Worm (Caenorhabditis elegans) whole organism, L4 larva: ENCODE measurements around the gene R05F9.11.

Experiments used
- F26F4.8 ChIP-seq: fragments of 200-800 bp; sonication (Bioruptor generic); conservative IDR thresholded peaks from 2 replicates; pipeline ENCODE4 v1.3.6; 2022; ENCODE audit warnings: missing genetic modification characterization, missing compliant biosample characterization
- T20F7.1 ChIP-seq: fragments of 200-800 bp; sonication (Bioruptor generic); optimal IDR thresholded peaks from 2 replicates; lab custom pipeline; 2018; ENCODE audit warnings: mild to moderate bottlenecking, missing genetic modification characterization, missing compliant biosample characterization
- Y75B8A.6 ChIP-seq: fragments of 200-800 bp; sonication (Bioruptor generic); IDR thresholded peaks from 2 replicates; pipeline ENCODE4 v1.3.6; 2022; ENCODE audit warnings: missing genetic modification reagents, missing genetic modification characterization, missing compliant biosample characterization
- aha-1 ChIP-seq: fragments of 150-350 bp; peaks from one replicate; lab custom pipeline; 2014; ENCODE audit warnings: missing biosample characterization, missing genetic modification characterization
- attf-4 ChIP-seq: sonication (generic microtip); optimal IDR thresholded peaks from 3 replicates; lab custom pipeline; 2017; ENCODE audit warnings: missing biosample characterization, missing genetic modification characterization
- ceh-82 ChIP-seq: sonication (generic microtip); optimal IDR thresholded peaks from 2 replicates; lab custom pipeline; 2017; ENCODE audit warnings: missing biosample characterization, missing genetic modification characterization
- daf-12 ChIP-seq: fragments of 150-350 bp; optimal IDR thresholded peaks from 2 replicates; lab custom pipeline; 2014; ENCODE audit warnings: missing biosample characterization, missing genetic modification reagents, missing genetic modification characterization
- daf-16 ChIP-seq, 3 experiments: sonication (generic microtip); optimal IDR thresholded peaks; 2 replicates each; lab custom pipeline; 2016 to 2017; ENCODE audit warnings: missing genetic modification characterization in 3 of 3, missing genetic modification reagents in 3 of 3, mild to moderate bottlenecking in 2 of 3, missing compliant biosample characterization in 2 of 3, missing biosample characterization in 1 of 3, moderate library complexity in 1 of 3
- daf-19 ChIP-seq: fragments of 200-800 bp; sonication (Bioruptor generic); conservative IDR thresholded peaks from 2 replicates; pipeline ENCODE4 v1.3.6; 2022; ENCODE audit warnings: missing genetic modification characterization, missing compliant biosample characterization
- dmd-6 ChIP-seq: fragments of 200-800 bp; sonication (Bioruptor generic); IDR thresholded peaks from 2 replicates; pipeline ENCODE4 v1.3.6; 2022; ENCODE audit warnings: missing genetic modification reagents, missing genetic modification characterization, missing compliant biosample characterization
- dmd-8 ChIP-seq: fragments of 200-800 bp; sonication (Bioruptor generic); IDR thresholded peaks from 2 replicates; pipeline ENCODE4 v1.3.6; 2022; ENCODE audit warnings: missing genetic modification characterization, missing compliant biosample characterization
- dve-1 ChIP-seq: sonication (generic microtip); optimal IDR thresholded peaks from 2 replicates; lab custom pipeline; 2017; ENCODE audit warnings: antibody characterized with exemption, mild to moderate bottlenecking, missing genetic modification characterization, missing compliant biosample characterization; ENCODE audit not compliant: insufficient read depth
- hlh-11 ChIP-seq: fragments of 200-800 bp; sonication (Bioruptor generic); optimal IDR thresholded peaks from 2 replicates; lab custom pipeline; 2018; ENCODE audit warnings: mild to moderate bottlenecking, missing genetic modification characterization, missing compliant biosample characterization
- hlh-30 ChIP-seq: sonication (generic microtip); optimal IDR thresholded peaks from 2 replicates; lab custom pipeline; 2017; ENCODE audit warnings: antibody characterized with exemption, mild to moderate bottlenecking, missing genetic modification characterization, missing compliant biosample characterization; ENCODE audit not compliant: insufficient read depth
- lin-1 ChIP-seq: fragments of 200-800 bp; sonication (Bioruptor generic); IDR thresholded peaks from 2 replicates; pipeline ENCODE4 v1.3.6; 2022; ENCODE audit warnings: missing genetic modification reagents, missing genetic modification characterization, missing compliant biosample characterization
- lin-38 ChIP-seq: fragments of 200-800 bp; sonication (Bioruptor generic); IDR thresholded peaks from 2 replicates; pipeline ENCODE4 v1.3.6; 2022; ENCODE audit warnings: missing genetic modification reagents, missing genetic modification characterization, missing compliant biosample characterization
- lir-3 ChIP-seq: sonication (generic microtip); optimal IDR thresholded peaks from 2 replicates; lab custom pipeline; 2016; ENCODE audit warnings: mild to moderate bottlenecking, missing genetic modification characterization, missing compliant biosample characterization
- lsy-2 ChIP-seq, 2 experiments: fragments of 150-350 bp in 1 of 2; sonication (generic microtip) in 1 of 2; optimal IDR thresholded peaks; 2 replicates each; lab custom pipeline; 2014 to 2017; ENCODE audit warnings: missing biosample characterization in 2 of 2, missing genetic modification characterization in 2 of 2
- mdt-29 ChIP-seq: fragments of 200-800 bp; sonication (Bioruptor generic); IDR thresholded peaks from 2 replicates; pipeline ENCODE4 v1.3.6; 2022; ENCODE audit warnings: missing genetic modification reagents, missing genetic modification characterization, missing compliant biosample characterization
- mes-2 ChIP-seq: sonication (generic microtip); optimal IDR thresholded peaks from 2 replicates; lab custom pipeline; 2016; ENCODE audit warnings: missing genotype, mild to moderate bottlenecking, missing genetic modification characterization, missing compliant biosample characterization; ENCODE audit not compliant: poor library complexity, severe bottlenecking
- mxl-2 ChIP-seq: fragments of 200-800 bp; sonication (Bioruptor generic); conservative IDR thresholded peaks from 2 replicates; pipeline ENCODE4 v1.3.6; 2022; ENCODE audit warnings: missing genetic modification reagents, missing genetic modification characterization, missing compliant biosample characterization
- mxl-3 ChIP-seq: fragments of 200-800 bp; sonication (Bioruptor generic); optimal IDR thresholded peaks from 2 replicates; lab custom pipeline; 2018; ENCODE audit warnings: mild to moderate bottlenecking, missing genetic modification characterization, missing compliant biosample characterization
- nhr-237 ChIP-seq: sonication (generic microtip); optimal IDR thresholded peaks from 2 replicates; lab custom pipeline; 2017; ENCODE audit warnings: missing biosample characterization, missing genetic modification characterization
- nhr-28 ChIP-seq: fragments of 150-350 bp; optimal IDR thresholded peaks from 2 replicates; lab custom pipeline; 2014; ENCODE audit warnings: missing biosample characterization, missing genetic modification characterization
- nhr-6 ChIP-seq: fragments of 150-350 bp; optimal IDR thresholded peaks from 2 replicates; lab custom pipeline; 2014; ENCODE audit warnings: missing biosample characterization, missing genetic modification characterization
- nhr-76 ChIP-seq: fragments of 150-350 bp; optimal IDR thresholded peaks from 2 replicates; lab custom pipeline; 2014; ENCODE audit warnings: missing biosample characterization, missing genetic modification characterization
- nhr-77 ChIP-seq: fragments of 150-350 bp; optimal IDR thresholded peaks from 2 replicates; lab custom pipeline; 2014; ENCODE audit warnings: missing biosample characterization, missing genetic modification characterization
- pha-4 ChIP-seq, 2 experiments: fragments of 150-350 bp in 1 of 2; fragments of 200-800 bp in 1 of 2; sonication (Bioruptor generic) in 1 of 2; IDR thresholded peaks in 1 of 2; optimal IDR thresholded peaks in 1 of 2; 2 replicates each; pipeline versions ENCODE4 v1.3.6 to Lab custom; 2014 to 2022; ENCODE audit warnings: missing genetic modification characterization in 2 of 2, missing genetic modification reagents in 2 of 2, missing biosample characterization in 1 of 2, missing compliant biosample characterization in 1 of 2
- pqm-1 ChIP-seq: sonication (generic microtip); optimal IDR thresholded peaks from 2 replicates; lab custom pipeline; 2017; ENCODE audit warnings: missing biosample characterization, missing genetic modification characterization
- spr-1 ChIP-seq: sonication (generic microtip); optimal IDR thresholded peaks from 2 replicates; lab custom pipeline; 2016; ENCODE audit warnings: mild to moderate bottlenecking, missing genetic modification characterization, missing compliant biosample characterization
- spr-3 ChIP-seq: fragments of 200-800 bp; sonication (Bioruptor generic); optimal IDR thresholded peaks from 2 replicates; lab custom pipeline; 2018; ENCODE audit warnings: mild to moderate bottlenecking, missing genetic modification characterization, missing compliant biosample characterization
- unc-62 ChIP-seq, 3 experiments: fragments of 150-350 bp in 1 of 3; sonication (generic microtip); optimal IDR thresholded peaks in 2 of 3; peaks in 1 of 3; 1 replicate in 1 of 3; 2 replicates in 2 of 3; lab custom pipeline; 2014 to 2017; ENCODE audit warnings: missing biosample characterization in 3 of 3, missing genetic modification characterization in 3 of 3, missing genetic modification reagents in 3 of 3, missing genotype in 1 of 3
- zfp-2 ChIP-seq: sonication (generic microtip); optimal IDR thresholded peaks from 2 replicates; lab custom pipeline; 2016; ENCODE audit warnings: mild to moderate bottlenecking, missing genetic modification characterization, missing compliant biosample characterization
- ztf-7 ChIP-seq: fragments of 150-350 bp; optimal IDR thresholded peaks from 2 replicates; lab custom pipeline; 2014; ENCODE audit warnings: missing biosample characterization, missing genetic modification characterization

R05F9.11 gene

ce11 chrII:4946775-4947174, 32.8 kb upstream of the R05F9.11 start:
- TF ChIP-seq daf-19 (GFP tag; lab: Robert Waterston, UW): no peak
- TF ChIP-seq mes-2 (tag; lab: Kevin White, UChicago): peak; percentile 17
- no peak for TF ChIP-seq attf-4 (tag; lab: Kevin White, UChicago)
- no peak for TF ChIP-seq spr-1 (tag; lab: Kevin White, UChicago)
- TF ChIP-seq F26F4.8: no peak
- no peak for TF ChIP-seq mdt-29 (GFP tag; lab: Robert Waterston, UW)
- TF ChIP-seq unc-62 (GFP tag; optimal IDR thresholded peaks at IDR 0.05 in 1 of 2; lab: Kevin White, UChicago): no peak
- TF ChIP-seq unc-62 (tag; optimal IDR thresholded peaks at IDR 0.05; lab: Kevin White, UChicago): no peak
- TF ChIP-seq lsy-2 (tag; optimal IDR thresholded peaks at IDR 0.05; lab: Kevin White, UChicago): peak in 1 of 2 experiments; percentile 38
- TF ChIP-seq mxl-3: no peak
- no peak for TF ChIP-seq ztf-7 (tag; lab: Kevin White, UChicago)
- TF ChIP-seq daf-16 (GFP tag; optimal IDR thresholded peaks at IDR 0.05; lab: Kevin White, UChicago): no peak
- no peak for TF ChIP-seq daf-16 (tag; optimal IDR thresholded peaks at IDR 0.05; lab: Kevin White, UChicago)
- no peak for TF ChIP-seq pqm-1
- no peak for TF ChIP-seq daf-12 (tag; lab: Kevin White, UChicago)
- peak; percentile 64 for TF ChIP-seq nhr-6
- peak; percentile 70 for TF ChIP-seq T20F7.1 (GFP tag; lab: Kevin White, UChicago)
- peak; percentile 17 for TF ChIP-seq dve-1 (tag; lab: Kevin White, UChicago)
- no peak for TF ChIP-seq spr-3 (GFP tag; lab: Kevin White, UChicago)
- TF ChIP-seq nhr-76 (tag; lab: Kevin White, UChicago): no peak
- TF ChIP-seq nhr-237: no peak

DNA sequence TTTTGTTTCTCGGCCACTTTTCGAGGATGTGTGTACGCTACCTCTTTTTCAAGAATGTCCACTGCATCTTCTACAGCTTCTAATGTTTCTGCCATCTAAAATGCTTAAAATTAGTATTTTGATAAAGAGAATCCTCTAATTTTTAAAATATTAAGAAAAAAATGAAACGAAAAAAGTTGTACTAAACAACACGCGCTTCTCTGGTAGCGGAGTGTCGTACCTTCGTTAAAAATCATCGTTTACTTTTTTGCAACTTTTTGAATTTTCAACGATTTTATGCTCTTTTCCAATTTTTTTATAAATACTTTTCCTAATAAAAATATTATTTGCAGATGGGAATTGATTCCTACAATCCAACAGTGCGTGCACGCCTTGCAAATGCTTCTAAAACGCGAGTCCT, 31.7 kb upstream of the R05F9.11 start, which contains the start of the genes gldi-11 and ZK546.2:
gldi-11 (minus strand) TSS at position 95 of the 400 bp plus-strand sequence.
ZK546.2 (plus strand) TSS at position 333 of the 400 bp plus-strand sequence.
- TF ChIP-seq T20F7.1 (GFP tag; lab: Kevin White, UChicago): peak; percentile 90
- TF ChIP-seq lsy-2 (tag; optimal IDR thresholded peaks at IDR 0.05; lab: Kevin White, UChicago): peak in 1 of 2 experiments; percentile 41
- no peak for TF ChIP-seq spr-3 (GFP tag; lab: Kevin White, UChicago)
- no peak for TF ChIP-seq nhr-76 (tag; lab: Kevin White, UChicago)
- peak; percentile 84 for TF ChIP-seq aha-1
- TF ChIP-seq, all 104 proteins: peak for 3

DNA sequence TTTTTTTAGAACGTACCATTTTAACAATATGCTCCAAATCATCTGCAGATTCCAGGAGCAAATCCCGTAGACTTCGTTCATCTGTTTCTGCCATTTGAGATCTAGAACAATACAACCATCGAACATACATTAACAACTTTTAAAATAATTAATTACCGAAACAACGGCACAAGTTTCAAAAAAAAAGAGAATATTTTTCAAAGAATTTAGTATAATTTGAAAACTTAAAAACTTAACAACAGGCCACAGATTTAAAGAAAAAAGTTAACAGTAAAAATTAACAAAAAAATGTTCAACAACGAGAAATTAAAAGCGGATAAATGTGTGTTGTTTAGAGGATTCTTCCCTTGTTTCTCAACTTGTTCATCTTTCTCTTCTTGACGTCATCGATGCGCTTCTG, 29.8 kb upstream of the R05F9.11 start, which contains the start of gene mdt-4:
mdt-4 (minus strand) TSS at position 101 of the 400 bp plus-strand sequence.
- TF ChIP-seq pqm-1: no peak
- no peak for TF ChIP-seq zfp-2
- no peak for TF ChIP-seq daf-12 (tag; lab: Kevin White, UChicago)
- peak; percentile 18; the same call in 1 of the 2 replicates for TF ChIP-seq lin-38 (GFP tag; lab: Robert Waterston, UW)
- TF ChIP-seq T20F7.1 (GFP tag; lab: Kevin White, UChicago): peak; percentile 31
- TF ChIP-seq, all 104 proteins: peak for 2

- peak; percentile 79 for TF ChIP-seq dmd-6
- peak; percentile 56 for TF ChIP-seq hlh-30 (tag; lab: Kevin White, UChicago)
- TF ChIP-seq nhr-76 (tag; lab: Kevin White, UChicago): no peak
- TF ChIP-seq lir-3 (tag; lab: Kevin White, UChicago): no peak
- no peak; the same call in 1 of the 2 replicates for TF ChIP-seq pha-4 (GFP tag; IDR thresholded peaks at IDR 0.05; lab: Robert Waterston, UW)
- TF ChIP-seq pha-4 (tag; optimal IDR thresholded peaks at IDR 0.05; lab: Kevin White, UChicago): no peak
- peak; percentile 84 for TF ChIP-seq dve-1 (tag; lab: Kevin White, UChicago)
- peak; percentile 27 for TF ChIP-seq ztf-7 (tag; lab: Kevin White, UChicago)
- no peak for TF ChIP-seq daf-12 (tag; lab: Kevin White, UChicago)
- TF ChIP-seq T20F7.1 (GFP tag; lab: Kevin White, UChicago): peak; percentile 12
- TF ChIP-seq daf-16 (GFP tag; optimal IDR thresholded peaks at IDR 0.05; lab: Kevin White, UChicago): no peak
- TF ChIP-seq daf-16 (tag; optimal IDR thresholded peaks at IDR 0.05; lab: Kevin White, UChicago): peak; percentile 9
- no peak for TF ChIP-seq aha-1
- TF ChIP-seq hlh-11 (tag; lab: Kevin White, UChicago): peak; percentile 82
- peak; percentile 73 for TF ChIP-seq pqm-1
- TF ChIP-seq ceh-82: no peak
- TF ChIP-seq nhr-28 (tag; lab: Kevin White, UChicago): peak; percentile 57
- TF ChIP-seq nhr-77 (tag; lab: Kevin White, UChicago): peak; percentile 27
- 0 out of 2 replicates have a peak, but pooled peaks have one; percentile 28 for TF ChIP-seq lin-1
- TF ChIP-seq dmd-8 (GFP tag; lab: Robert Waterston, UW): no peak
- TF ChIP-seq mxl-2 (GFP tag; lab: Robert Waterston, UW): no peak
- TF ChIP-seq Y75B8A.6 (GFP tag; lab: Robert Waterston, UW): no peak
These were observed 28.8 kb upstream of the R05F9.11 start for ce11 chrII:4942829-4943228.
